Fruit fly (Drosophila melanogaster) whole organism, prepupa: Measurements from ENCODE around the gene CG43336.

ENCODE experiments used
- Blimp-1 ChIP-seq: fragments of 200-800 bp; sonication (Bioruptor generic); optimal IDR thresholded peaks from 3 replicates; lab custom pipeline; 2017; ENCODE audit warnings: missing biosample characterization, missing genetic modification characterization, mild to moderate bottlenecking, moderate library complexity, missing genetic modification reagents
- CG10669 ChIP-seq: fragments of 200-800 bp; sonication (Bioruptor generic); optimal IDR thresholded peaks from 3 replicates; lab custom pipeline; 2018; ENCODE audit warnings: missing biosample characterization, mild to moderate bottlenecking, missing genetic modification characterization, moderate library complexity
- CG11294 ChIP-seq: fragments of 200-800 bp; sonication (Bioruptor generic); IDR thresholded peaks from 2 replicates; pipeline ENCODE4 v1.3.6; 2022; ENCODE audit warnings: missing biosample characterization, missing genetic modification characterization
- CG11762 ChIP-seq: fragments of 200-800 bp; sonication (Bioruptor generic); optimal IDR thresholded peaks from 3 replicates; lab custom pipeline; 2016; ENCODE audit warnings: missing biosample characterization, missing genetic modification characterization; ENCODE audit not compliant: insufficient read depth
- CG11902 ChIP-seq: fragments of 200-800 bp; sonication (Bioruptor generic); optimal IDR thresholded peaks from 3 replicates; lab custom pipeline; 2016; ENCODE audit warnings: missing biosample characterization, missing genetic modification characterization
- CG15336 ChIP-seq: fragments of 200-800 bp; sonication (Bioruptor generic); IDR thresholded peaks from 2 replicates; pipeline ENCODE4 v1.3.6; 2022; ENCODE audit warnings: missing biosample characterization, missing genetic modification characterization
- CG1621 ChIP-seq: fragments of 200-800 bp; sonication (Bioruptor generic); optimal IDR thresholded peaks from 3 replicates; lab custom pipeline; 2018; ENCODE audit warnings: missing biosample characterization, mild to moderate bottlenecking, missing genetic modification characterization
- CG16779 ChIP-seq: fragments of 200-800 bp; sonication (Bioruptor generic); optimal IDR thresholded peaks from 3 replicates; lab custom pipeline; 2017; ENCODE audit warnings: missing biosample characterization, mild to moderate bottlenecking, missing genetic modification characterization
- CG3032 ChIP-seq: fragments of 200-800 bp; optimal IDR thresholded peaks from 2 replicates; lab custom pipeline; 2019; ENCODE audit warnings: missing biosample characterization, mild to moderate bottlenecking, missing genetic modification characterization, moderate library complexity
- CG32006 ChIP-seq: fragments of 200-800 bp; sonication (Bioruptor generic); optimal IDR thresholded peaks from 3 replicates; lab custom pipeline; 2017; ENCODE audit warnings: missing biosample characterization, mild to moderate bottlenecking, missing genetic modification characterization
- CG34406 ChIP-seq: fragments of 200-800 bp; sonication (Bioruptor generic); optimal IDR thresholded peaks from 3 replicates; lab custom pipeline; 2016; ENCODE audit warnings: missing biosample characterization, missing genetic modification characterization
- CG3919 ChIP-seq: fragments of 200-800 bp; sonication (Bioruptor generic); optimal IDR thresholded peaks from 3 replicates; lab custom pipeline; 2016; ENCODE audit warnings: missing biosample characterization, missing genetic modification characterization
- CG4318 ChIP-seq: fragments of 200-800 bp; sonication (Bioruptor generic); optimal IDR thresholded peaks from 3 replicates; lab custom pipeline; 2017; ENCODE audit warnings: missing biosample characterization, mild to moderate bottlenecking, missing genetic modification characterization
- CG6163 ChIP-seq: fragments of 200-800 bp; sonication (Bioruptor generic); IDR thresholded peaks from 3 replicates; pipeline ENCODE4 v1.3.6; 2022; ENCODE audit warnings: missing biosample characterization, missing genetic modification characterization
- CG6276 ChIP-seq: fragments of 200-800 bp; sonication (Bioruptor generic); optimal IDR thresholded peaks from 2 replicates; lab custom pipeline; 2017; ENCODE audit warnings: missing biosample characterization, mild to moderate bottlenecking, missing genetic modification characterization
- CG6808 ChIP-seq: fragments of 200-800 bp; sonication (Bioruptor generic); optimal IDR thresholded peaks from 3 replicates; lab custom pipeline; 2017; ENCODE audit warnings: missing biosample characterization, missing genetic modification characterization, mild to moderate bottlenecking, moderate library complexity, missing genetic modification reagents
- CG6854 ChIP-seq: fragments of 200-800 bp; sonication (Bioruptor generic); optimal IDR thresholded peaks from 2 replicates; lab custom pipeline; 2017; ENCODE audit warnings: missing biosample characterization, mild to moderate bottlenecking, missing genetic modification characterization
- CG7368 ChIP-seq: fragments of 200-800 bp; sonication (Bioruptor generic); optimal IDR thresholded peaks from 3 replicates; lab custom pipeline; 2016; ENCODE audit warnings: missing biosample characterization, missing genetic modification characterization
- CG8119 ChIP-seq: fragments of 200-800 bp; sonication (Bioruptor generic); IDR thresholded peaks from 3 replicates; pipeline ENCODE4 v1.3.6; 2022; ENCODE audit warnings: missing biosample characterization, missing genetic modification characterization
- CG8319 ChIP-seq: fragments of 200-800 bp; sonication (Bioruptor generic); optimal IDR thresholded peaks from 3 replicates; lab custom pipeline; 2016; ENCODE audit warnings: missing biosample characterization, missing genetic modification characterization
- CG8632 ChIP-seq: fragments of 200-800 bp; sonication (Bioruptor generic); optimal IDR thresholded peaks from 3 replicates; lab custom pipeline; 2016; ENCODE audit warnings: missing biosample characterization, missing genetic modification characterization
- CG9139 ChIP-seq: fragments of 200-800 bp; sonication (Bioruptor generic); optimal IDR thresholded peaks from 3 replicates; lab custom pipeline; 2017; ENCODE audit warnings: missing biosample characterization, mild to moderate bottlenecking, missing genetic modification characterization
- Eip75B ChIP-seq: fragments of 200-800 bp; sonication (Bioruptor generic); optimal IDR thresholded peaks from 3 replicates; lab custom pipeline; 2016; ENCODE audit warnings: missing biosample characterization, missing genetic modification characterization
- Eip78C ChIP-seq: fragments of 200-800 bp; sonication (Bioruptor generic); peaks from one replicate; lab custom pipeline; 2016; ENCODE audit warnings: missing biosample characterization, missing genetic modification characterization
- Ets21C ChIP-seq: fragments of 200-800 bp; sonication (Bioruptor generic); optimal IDR thresholded peaks from 3 replicates; lab custom pipeline; 2016; ENCODE audit warnings: missing biosample characterization, missing genetic modification characterization
- Ets96B ChIP-seq: fragments of 200-800 bp; optimal IDR thresholded peaks from 2 replicates; lab custom pipeline; 2019; ENCODE audit warnings: missing biosample characterization, mild to moderate bottlenecking, missing genetic modification characterization, moderate library complexity
- Gug ChIP-seq: fragments of 200-800 bp; sonication (Bioruptor generic); IDR thresholded peaks from 2 replicates; pipeline ENCODE4 v1.3.6; 2022; ENCODE audit warnings: missing biosample characterization, missing genetic modification characterization
- Hr38 ChIP-seq: sonication (Bioruptor generic); optimal IDR thresholded peaks from 2 replicates; lab custom pipeline; 2016; ENCODE audit warnings: missing biosample characterization, missing genetic modification characterization
- Hr39 ChIP-seq: fragments of 200-800 bp; sonication (Bioruptor generic); optimal IDR thresholded peaks from 2 replicates; lab custom pipeline; 2016; ENCODE audit warnings: missing biosample characterization, missing genetic modification characterization
- Hr4 ChIP-seq: fragments of 200-800 bp; sonication (Bioruptor generic); optimal IDR thresholded peaks from 3 replicates; lab custom pipeline; 2016; ENCODE audit warnings: missing biosample characterization, missing genetic modification characterization
- Lpt ChIP-seq: fragments of 200-800 bp; sonication (Bioruptor generic); optimal IDR thresholded peaks from 3 replicates; lab custom pipeline; 2016; ENCODE audit warnings: missing biosample characterization, missing genetic modification characterization
- Met ChIP-seq: fragments of 200-800 bp; sonication (Bioruptor generic); optimal IDR thresholded peaks from 3 replicates; lab custom pipeline; 2016; ENCODE audit warnings: missing biosample characterization, missing genetic modification characterization
- OdsH ChIP-seq: fragments of 200-800 bp; sonication (Bioruptor generic); optimal IDR thresholded peaks from 3 replicates; lab custom pipeline; 2016; ENCODE audit warnings: missing biosample characterization, missing genetic modification characterization
- Smox ChIP-seq: fragments of 200-800 bp; sonication (Bioruptor generic); optimal IDR thresholded peaks from 3 replicates; lab custom pipeline; 2016; ENCODE audit warnings: missing biosample characterization, missing genetic modification characterization
- Sox102F ChIP-seq: fragments of 200-800 bp; sonication (Bioruptor generic); optimal IDR thresholded peaks from 2 replicates; lab custom pipeline; 2016; ENCODE audit warnings: missing biosample characterization, mild to moderate bottlenecking, missing genetic modification characterization
- Sox14 ChIP-seq: fragments of 200-800 bp; sonication (Bioruptor generic); optimal IDR thresholded peaks from 3 replicates; lab custom pipeline; 2016; ENCODE audit warnings: missing biosample characterization, missing genetic modification characterization
- Sox15 ChIP-seq: fragments of 200-800 bp; sonication (Bioruptor generic); optimal IDR thresholded peaks from 3 replicates; lab custom pipeline; 2016; ENCODE audit warnings: missing biosample characterization, missing genetic modification characterization
- achi ChIP-seq: fragments of 200-800 bp; sonication (Bioruptor generic); optimal IDR thresholded peaks from 3 replicates; lab custom pipeline; 2016; ENCODE audit warnings: missing biosample characterization, missing genetic modification characterization
- acj6 ChIP-seq: fragments of 200-800 bp; sonication (Bioruptor generic); optimal IDR thresholded peaks from 3 replicates; lab custom pipeline; 2016; ENCODE audit warnings: missing biosample characterization, missing genetic modification characterization
- cyc ChIP-seq: fragments of 200-800 bp; sonication (Bioruptor generic); optimal IDR thresholded peaks from 3 replicates; lab custom pipeline; 2016; ENCODE audit warnings: missing biosample characterization, missing genetic modification characterization
- dsx ChIP-seq: fragments of 200-800 bp; optimal IDR thresholded peaks from 3 replicates; lab custom pipeline; 2019; ENCODE audit warnings: missing biosample characterization, mild to moderate bottlenecking, missing genetic modification characterization, moderate library complexity; ENCODE audit not compliant: poor library complexity, severe bottlenecking
- eg ChIP-seq: fragments of 200-800 bp; sonication (Bioruptor generic); IDR thresholded peaks from 3 replicates; pipeline ENCODE4 v1.3.6; 2022; ENCODE audit warnings: missing biosample characterization, missing genetic modification characterization
- esn ChIP-seq: fragments of 200-800 bp; sonication (Bioruptor generic); optimal IDR thresholded peaks from 2 replicates; lab custom pipeline; 2016; ENCODE audit warnings: missing biosample characterization, mild to moderate bottlenecking, missing genetic modification characterization, moderate library complexity
- fd59A ChIP-seq: fragments of 200-800 bp; sonication (Bioruptor generic); optimal IDR thresholded peaks from 2 replicates; lab custom pipeline; 2017; ENCODE audit warnings: missing biosample characterization, mild to moderate bottlenecking, missing genetic modification characterization, missing genetic modification reagents
- fd85E ChIP-seq: fragments of 200-800 bp; sonication (Bioruptor generic); optimal IDR thresholded peaks from 3 replicates; lab custom pipeline; 2016; ENCODE audit warnings: missing biosample characterization, missing genetic modification characterization
- fkh ChIP-seq: fragments of 200-800 bp; sonication (Bioruptor generic); optimal IDR thresholded peaks from 3 replicates; lab custom pipeline; 2017; ENCODE audit warnings: missing biosample characterization, mild to moderate bottlenecking, missing genetic modification characterization, moderate library complexity
- lz ChIP-seq: fragments of 200-800 bp; sonication (Bioruptor generic); optimal IDR thresholded peaks from 3 replicates; lab custom pipeline; 2016; ENCODE audit warnings: missing biosample characterization, missing genetic modification characterization
- net ChIP-seq: fragments of 200-800 bp; sonication (Bioruptor generic); optimal IDR thresholded peaks from 3 replicates; lab custom pipeline; 2016; ENCODE audit warnings: missing biosample characterization, missing genetic modification characterization
- salr ChIP-seq, 2 experiments: fragments of 200-800 bp; sonication (Bioruptor generic); optimal IDR thresholded peaks; 3 replicates each; lab custom pipeline; 2016 to 2018; ENCODE audit warnings: missing biosample characterization in 2 of 2, missing genetic modification characterization in 2 of 2, mild to moderate bottlenecking in 1 of 2
- spab ChIP-seq: fragments of 200-800 bp; sonication (Bioruptor generic); optimal IDR thresholded peaks from 2 replicates; lab custom pipeline; 2017; ENCODE audit warnings: missing biosample characterization, mild to moderate bottlenecking, missing genetic modification characterization, missing genetic modification reagents
- svp ChIP-seq: fragments of 200-800 bp; sonication (Bioruptor generic); peaks from one replicate; lab custom pipeline; 2016; ENCODE audit warnings: missing biosample characterization, missing genetic modification characterization
- topi ChIP-seq: fragments of 200-800 bp; sonication (Bioruptor generic); optimal IDR thresholded peaks from 3 replicates; lab custom pipeline; 2016; ENCODE audit warnings: missing biosample characterization, missing genetic modification characterization
- vri ChIP-seq: fragments of 200-800 bp; sonication (Bioruptor generic); optimal IDR thresholded peaks from 3 replicates; lab custom pipeline; 2016; ENCODE audit warnings: missing biosample characterization, mild to moderate bottlenecking, missing genetic modification characterization

CG43336 gene

dm6 chr3R:15650250-15650649 is 13.3 kb downstream of the CG43336 start:
- TF ChIP-seq net (GFP tag; lab: Kevin White, UChicago) (peak; percentile 9), CG9139 (GFP tag; lab: Kevin White, UChicago) (no peak), Ets96B (peak; percentile 64), Hr39 (GFP tag; lab: Kevin White, UChicago) (peak; percentile 11), fkh (GFP tag; lab: Kevin White, UChicago) (no peak), Sox15 (no peak), Gug (GFP tag; lab: Robert Waterston, UW) (no peak; the same call in 1 of the 2 replicates), esn (GFP tag; lab: Kevin White, UChicago) (peak; percentile 13), CG3919 (GFP tag; lab: Kevin White, UChicago) (peak; percentile 45), Hr38 (GFP tag; lab: Kevin White, UChicago) (no peak), CG16779 (tag; lab: Kevin White, UChicago) (no peak), Smox (GFP tag; lab: Kevin White, UChicago) (peak; percentile 21), CG32006 (peak; percentile 52), dsx (GFP tag; lab: Kevin White, UChicago) (peak; percentile 20), CG11762 (GFP tag; lab: Kevin White, UChicago) (no peak), CG8319 (GFP tag; lab: Kevin White, UChicago) (no peak), topi (peak; percentile 24), salr (GFP tag; optimal IDR thresholded peaks at IDR 0.05; lab: Kevin White, UChicago) (peak in 1 of 2 experiments; percentile 56), CG11294 (GFP tag; lab: Robert Waterston, UW) (no peak), OdsH (GFP tag; lab: Kevin White, UChicago) (peak; percentile 53), Blimp-1 (GFP tag; lab: Kevin White, UChicago) (no peak), Eip78C (GFP tag; lab: Kevin White, UChicago) (peak; percentile 74), CG8119 (GFP tag; lab: Robert Waterston, UW) (peak; percentile 48; the same call in 1 of the 3 replicates), CG7368 (GFP tag; lab: Kevin White, UChicago) (no peak), CG8632 (peak; percentile 28), Met (GFP tag; lab: Kevin White, UChicago) (peak; percentile 31), CG11902 (GFP tag; lab: Kevin White, UChicago) (no peak), spab (GFP tag; lab: Kevin White, UChicago) (peak; percentile 47), lz (GFP tag; lab: Kevin White, UChicago) (peak; percentile 21), svp (GFP tag; lab: Kevin White, UChicago) (peak; percentile 12), CG4318 (GFP tag; lab: Kevin White, UChicago) (no peak), fd85E (GFP tag; lab: Kevin White, UChicago) (no peak), eg (GFP tag; lab: Robert Waterston, UW) (no peak), Sox102F (GFP tag; lab: Kevin White, UChicago) (no peak), achi (GFP tag; lab: Kevin White, UChicago) (peak; percentile 52), vri (GFP tag; lab: Kevin White, UChicago) (no peak), CG15336 (GFP tag; lab: Robert Waterston, UW) (peak; percentile 50), Ets21C (GFP tag; lab: Kevin White, UChicago) (no peak), CG3032 (peak; percentile 78), CG6808 (peak; percentile 55), CG6163 (GFP tag; lab: Robert Waterston, UW) (no peak), Hr4 (GFP tag; lab: Kevin White, UChicago) (peak; percentile 49), cyc (GFP tag; lab: Kevin White, UChicago) (no peak), acj6 (peak; percentile 34), CG1621 (tag; lab: Kevin White, UChicago) (peak; percentile 38), CG6276 (no peak), Lpt (peak; percentile 2), Eip75B (peak; percentile 51), CG10669 (GFP tag; lab: Kevin White, UChicago) (peak; percentile 66), fd59A (GFP tag; lab: Kevin White, UChicago) (peak; percentile 62), CG34406 (GFP tag; lab: Kevin White, UChicago) (peak; percentile 7), CG6854 (GFP tag; lab: Kevin White, UChicago) (no peak), Sox14 (GFP tag; lab: Kevin White, UChicago) (peak; percentile 55)
